Fruit fly (Drosophila melanogaster) whole organism, wandering third instar larva: ENCODE data around the gene Ank.

Experiments used
- Abd-B ChIP-seq: fragments of >200 bp; optimal IDR thresholded peaks from 2 replicates; lab custom pipeline; 2017; ENCODE audit warnings: missing biosample characterization, missing genetic modification characterization
- CG32264 ChIP-seq: fragments of 200-800 bp; sonication (Bioruptor generic); optimal IDR thresholded peaks from 2 replicates; lab custom pipeline; 2016; ENCODE audit warnings: missing biosample characterization, missing genetic modification characterization
- CG9705 ChIP-seq: fragments of 200-800 bp; sonication (Bioruptor generic); optimal IDR thresholded peaks from 2 replicates; lab custom pipeline; 2018; ENCODE audit warnings: missing biosample characterization, mild to moderate bottlenecking, missing genetic modification characterization
- CrebA ChIP-seq: fragments of 200-800 bp; sonication (Bioruptor generic); optimal IDR thresholded peaks from 2 replicates; lab custom pipeline; 2016; ENCODE audit warnings: missing biosample characterization, mild to moderate bottlenecking, missing genetic modification characterization, borderline replicate concordance
- Dfd ChIP-seq: fragments of >200 bp; optimal IDR thresholded peaks from 2 replicates; lab custom pipeline; 2017; ENCODE audit warnings: missing biosample characterization, missing genetic modification characterization
- Dif ChIP-seq: fragments of 200-275, 200-300 bp; sonication (Bioruptor generic); optimal IDR thresholded peaks from 2 replicates; lab custom pipeline; 2018; ENCODE audit warnings: missing biosample characterization, missing genetic modification characterization; ENCODE audit not compliant: partially characterized antibody
- HLH106 ChIP-seq: fragments of 200-800 bp; optimal IDR thresholded peaks from 3 replicates; lab custom pipeline; 2019; ENCODE audit warnings: missing biosample characterization, mild to moderate bottlenecking, missing genetic modification characterization, moderate library complexity
- Hnf4 ChIP-seq: fragments of 200-800 bp; sonication (Bioruptor generic); optimal IDR thresholded peaks from 2 replicates; lab custom pipeline; 2016; ENCODE audit warnings: missing biosample characterization, mild to moderate bottlenecking, missing genetic modification characterization
- Hr78 ChIP-seq: fragments of >200 bp; optimal IDR thresholded peaks from 2 replicates; lab custom pipeline; 2017; ENCODE audit warnings: missing biosample characterization, missing genetic modification characterization
- Hr83 ChIP-seq: fragments of 200-300 bp; sonication (Bioruptor generic); optimal IDR thresholded peaks from 2 replicates; lab custom pipeline; 2016; ENCODE audit warnings: missing biosample characterization, mild to moderate bottlenecking, missing genetic modification characterization, moderate library complexity; ENCODE audit not compliant: poor library complexity, severe bottlenecking
- Jra ChIP-seq: sonication (Bioruptor generic); optimal IDR thresholded peaks from 2 replicates; lab custom pipeline; 2016; ENCODE audit warnings: missing biosample characterization, missing genetic modification characterization
- Mio ChIP-seq: sonication (Bioruptor generic); optimal IDR thresholded peaks from 2 replicates; lab custom pipeline; 2016; ENCODE audit warnings: missing biosample characterization, missing genetic modification characterization
- Myc ChIP-seq: fragments of >200 bp; optimal IDR thresholded peaks from 2 replicates; lab custom pipeline; 2017
- N ChIP-seq: fragments of >200 bp; optimal IDR thresholded peaks from 2 replicates; lab custom pipeline; 2018; ENCODE audit warnings: missing biosample characterization, missing external identifiers, missing genetic modification characterization
- OdsH ChIP-seq: fragments of 200-800 bp; sonication (Bioruptor generic); optimal IDR thresholded peaks from 2 replicates; lab custom pipeline; 2016; ENCODE audit warnings: missing biosample characterization, mild to moderate bottlenecking, missing genetic modification characterization
- Rel ChIP-seq, 2 experiments: fragments of 200-800 bp; sonication (Bioruptor generic) in 1 of 2; optimal IDR thresholded peaks; 2 replicates in 1 of 2; 3 replicates in 1 of 2; lab custom pipeline; 2016 to 2019; ENCODE audit warnings: mild to moderate bottlenecking in 2 of 2, missing biosample characterization in 2 of 2, missing genetic modification characterization in 2 of 2, moderate library complexity in 1 of 2
- Sp1 ChIP-seq: fragments of 200-800 bp; sonication (Bioruptor generic); optimal IDR thresholded peaks from 3 replicates; lab custom pipeline; 2019; ENCODE audit warnings: missing biosample characterization, mild to moderate bottlenecking, missing genetic modification characterization, moderate library complexity
- Vsx2 ChIP-seq: fragments of 200-300, 225-300 bp; sonication (Bioruptor generic); optimal IDR thresholded peaks from 2 replicates; lab custom pipeline; 2018; ENCODE audit warnings: missing biosample characterization, missing genetic modification characterization; ENCODE audit not compliant: partially characterized antibody
- br ChIP-seq: fragments of 200-800 bp; sonication (Bioruptor generic); optimal IDR thresholded peaks from 2 replicates; lab custom pipeline; 2016; ENCODE audit warnings: missing biosample characterization, missing genetic modification characterization
- brk ChIP-seq: fragments of 200-800 bp; sonication (Bioruptor generic); optimal IDR thresholded peaks from 2 replicates; lab custom pipeline; 2016; ENCODE audit warnings: missing biosample characterization, mild to moderate bottlenecking, missing genetic modification characterization
- dsf ChIP-seq: sonication (Bioruptor generic); optimal IDR thresholded peaks from 2 replicates; lab custom pipeline; 2016; ENCODE audit warnings: missing biosample characterization, missing genetic modification characterization, borderline replicate concordance
- ey ChIP-seq: fragments of 200-800 bp; sonication (Bioruptor generic); optimal IDR thresholded peaks from 2 replicates; lab custom pipeline; 2016; ENCODE audit warnings: missing biosample characterization, missing genetic modification characterization
- h ChIP-seq: fragments of 200-800 bp; sonication (Bioruptor generic); optimal IDR thresholded peaks from 3 replicates; lab custom pipeline; 2016; ENCODE audit warnings: missing biosample characterization, mild to moderate bottlenecking, missing genetic modification characterization
- jim ChIP-seq: fragments of 175-275, 200-325 bp; sonication (Bioruptor generic); optimal IDR thresholded peaks from 2 replicates; lab custom pipeline; 2016; ENCODE audit warnings: missing biosample characterization, mild to moderate bottlenecking, missing genetic modification characterization
- lola ChIP-seq: fragments of >200 bp; optimal IDR thresholded peaks from 2 replicates; lab custom pipeline; 2017; ENCODE audit warnings: missing biosample characterization, missing genetic modification characterization
- pan ChIP-seq: fragments of >200 bp; optimal IDR thresholded peaks from 2 replicates; lab custom pipeline; 2017
- psq ChIP-seq: fragments of 200-800 bp; sonication (Bioruptor generic); optimal IDR thresholded peaks from 3 replicates; lab custom pipeline; 2017; ENCODE audit warnings: missing biosample characterization, mild to moderate bottlenecking, missing genetic modification characterization, moderate library complexity
- sage ChIP-seq: fragments of 200-800 bp; sonication (Bioruptor generic); optimal IDR thresholded peaks from 2 replicates; lab custom pipeline; 2016; ENCODE audit warnings: missing biosample characterization, mild to moderate bottlenecking, missing genetic modification characterization
- sv ChIP-seq: fragments of 200-800 bp; sonication (Bioruptor generic); optimal IDR thresholded peaks from 3 replicates; lab custom pipeline; 2016; ENCODE audit warnings: missing biosample characterization, missing genetic modification characterization
- tai ChIP-seq: sonication (Bioruptor generic); optimal IDR thresholded peaks from 2 replicates; lab custom pipeline; 2016; ENCODE audit warnings: missing biosample characterization, missing genetic modification characterization
- usp ChIP-seq: fragments of >200 bp; optimal IDR thresholded peaks from 2 replicates; lab custom pipeline; 2017; ENCODE audit warnings: missing biosample characterization, missing genetic modification characterization
- woc ChIP-seq: sonication (Bioruptor generic); optimal IDR thresholded peaks from 2 replicates; lab custom pipeline; 2016; ENCODE audit warnings: missing biosample characterization, mild to moderate bottlenecking, missing genetic modification characterization

Gene Ank

dm6 chr4:84868-85267, 44.8 kb downstream of the Ank start:
- TF ChIP-seq CG32264 (GFP tag; lab: Kevin White, UChicago) (no peak), Jra (GFP tag; lab: Kevin White, UChicago) (no peak), jim (no peak), pan (lab: Kevin White, UChicago) (no peak), psq (GFP tag; lab: Kevin White, UChicago) (no peak), Hr78 (GFP tag; lab: Kevin White, UChicago) (no peak), dsf (no peak), Mio (no peak), N (GFP tag; lab: Kevin White, UChicago) (no peak), Dif (GFP tag; lab: Kevin White, UChicago) (no peak), Hnf4 (GFP tag; lab: Kevin White, UChicago) (no peak), h (GFP tag; lab: Kevin White, UChicago) (no peak), HLH106 (tag; lab: Kevin White, UChicago) (no peak), CrebA (GFP tag; lab: Kevin White, UChicago) (no peak), Rel (GFP tag; optimal IDR thresholded peaks at IDR 0.05; lab: Kevin White, UChicago) (no peak), Rel (tag; optimal IDR thresholded peaks at IDR 0.05; lab: Kevin White, UChicago) (no peak), ey (no peak), woc (GFP tag; lab: Kevin White, UChicago) (no peak), tai (GFP tag; lab: Kevin White, UChicago) (no peak), Vsx2 (GFP tag; lab: Kevin White, UChicago) (no peak), br (GFP tag; lab: Kevin White, UChicago) (no peak)
- TF ChIP-seq, all 38 proteins: peak for 0

dm6 chr4:76157-76556, 53.5 kb downstream of the Ank start:
- TF ChIP-seq OdsH (GFP tag; lab: Kevin White, UChicago) (no peak), Dfd (GFP tag; lab: Kevin White, UChicago) (no peak), Mio (no peak), Abd-B (no peak), brk (GFP tag; lab: Kevin White, UChicago) (no peak), sage (GFP tag; lab: Kevin White, UChicago) (no peak), Vsx2 (GFP tag; lab: Kevin White, UChicago) (no peak), Hr78 (GFP tag; lab: Kevin White, UChicago) (no peak), Hr83 (no peak), tai (GFP tag; lab: Kevin White, UChicago) (no peak), woc (GFP tag; lab: Kevin White, UChicago) (no peak), psq (GFP tag; lab: Kevin White, UChicago) (no peak)

- TF ChIP-seq ey, result no peak
- TF ChIP-seq lola (GFP tag; lab: Kevin White, UChicago), result no peak
- TF ChIP-seq brk (GFP tag; lab: Kevin White, UChicago), result no peak
- TF ChIP-seq dsf, result no peak
- TF ChIP-seq Myc (lab: Kevin White, UChicago), result no peak
- TF ChIP-seq usp (GFP tag; lab: Kevin White, UChicago), result no peak
- no peak for TF ChIP-seq tai (GFP tag; lab: Kevin White, UChicago)
- no peak for TF ChIP-seq Hr78 (GFP tag; lab: Kevin White, UChicago)
- no peak for TF ChIP-seq pan (lab: Kevin White, UChicago)
Measured at dm6 chr4:70127-70904, 59.3 kb downstream of the Ank start.

- peak; percentile 30 for TF ChIP-seq tai (GFP tag; lab: Kevin White, UChicago)
- TF ChIP-seq sv (GFP tag; lab: Kevin White, UChicago), result peak; percentile 34
- no peak for TF ChIP-seq ey
- TF ChIP-seq Sp1 (GFP tag; lab: Kevin White, UChicago), result peak; percentile 55
- no peak for TF ChIP-seq OdsH (GFP tag; lab: Kevin White, UChicago)
- peak; percentile 7 for TF ChIP-seq Hr83
- peak; percentile 22 for TF ChIP-seq Hnf4 (GFP tag; lab: Kevin White, UChicago)
- TF ChIP-seq CG32264 (GFP tag; lab: Kevin White, UChicago), result peak; percentile 4
- no peak for TF ChIP-seq CG9705 (GFP tag; lab: Kevin White, UChicago)
- peak; percentile 69 for TF ChIP-seq Rel (GFP tag; optimal IDR thresholded peaks at IDR 0.05; lab: Kevin White, UChicago)
- TF ChIP-seq Rel (tag; optimal IDR thresholded peaks at IDR 0.05; lab: Kevin White, UChicago), result no peak
- TF ChIP-seq sage (GFP tag; lab: Kevin White, UChicago), result peak; percentile 65
- TF ChIP-seq CrebA (GFP tag; lab: Kevin White, UChicago), result peak; percentile 87
- peak; percentile 24 for TF ChIP-seq h (GFP tag; lab: Kevin White, UChicago)
- peak; percentile 60 for TF ChIP-seq brk (GFP tag; lab: Kevin White, UChicago)
- no peak for TF ChIP-seq woc (GFP tag; lab: Kevin White, UChicago)
- no peak for TF ChIP-seq pan (lab: Kevin White, UChicago)
Measured at dm6 chr4:68949-69742, 60.5 kb downstream of the Ank start, which contains the start of gene pan. pan (plus strand) TSS chr4:69326.
